Worm (Caenorhabditis elegans): ENCODE results near the gene plpp-1.3.
A peak's percentile ranks its signal among the peaks of the same experiment; 100 is the strongest.

The plpp-1.3 gene

DNA sequence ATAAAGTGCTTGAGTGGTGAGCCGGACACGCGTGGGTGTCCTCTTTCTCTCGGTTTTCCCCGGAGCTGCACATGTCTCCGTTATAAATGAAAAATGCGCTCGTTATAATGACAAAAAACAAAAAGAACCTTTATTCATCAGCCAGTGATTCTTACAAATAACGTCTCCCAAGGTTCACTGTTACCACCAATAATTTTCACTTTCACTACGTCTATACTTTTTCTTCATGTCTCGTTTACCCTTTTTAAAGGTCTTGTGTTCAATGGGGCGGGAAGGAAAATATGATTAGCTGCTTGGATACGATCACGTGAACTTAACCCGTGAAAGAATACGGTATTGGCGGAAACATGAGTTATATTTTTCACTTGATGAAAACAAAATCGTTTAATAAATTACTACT, 6.8 kb upstream of the plpp-1.3 start:
- TF ChIP-seq snpc-4 (tag; optimal IDR thresholded peaks at IDR 0.05) (no peak), mdl-1 (tag; optimal IDR thresholded peaks at IDR 0.05) (no peak), nhr-129 (tag; optimal IDR thresholded peaks at IDR 0.05) (peak; percentile 16), fos-1 (tag; optimal IDR thresholded peaks at IDR 0.05) (peak; percentile 5), sma-9 (GFP tag; optimal IDR thresholded peaks at IDR 0.05) (peak; percentile 23), sma-9 (tag; optimal IDR thresholded peaks at IDR 0.05) (no peak), Y55F3AM.14 (GFP tag; optimal IDR thresholded peaks at IDR 0.05) (no peak), aly-2 (tag; optimal IDR thresholded peaks at IDR 0.05) (no peak), dmd-4 (tag; optimal IDR thresholded peaks at IDR 0.05) (no peak), unc-62 (GFP tag; optimal IDR thresholded peaks at IDR 0.05) (no peak), unc-55 (GFP tag; optimal IDR thresholded peaks at IDR 0.05) (no peak), sem-4 (tag; optimal IDR thresholded peaks at IDR 0.05) (no peak), C34F6.9 (tag; optimal IDR thresholded peaks at IDR 0.05) (no peak), unc-39 (tag; optimal IDR thresholded peaks at IDR 0.05) (no peak), mbf-1 (tag; optimal IDR thresholded peaks at IDR 0.05) (no peak), peb-1 (tag; optimal IDR thresholded peaks at IDR 0.05) (no peak), blmp-1 (tag; optimal IDR thresholded peaks at IDR 0.05; ENCODE audit: insufficient read depth) (peak; percentile 94), ama-1 (optimal IDR thresholded peaks at IDR 0.05) (peak; percentile 70), lsy-2 (tag; optimal IDR thresholded peaks at IDR 0.05) (peak in 1 of 2 experiments; percentile 45), nhr-23 (tag; optimal IDR thresholded peaks at IDR 0.05) (no peak), nhr-21 (tag; optimal IDR thresholded peaks at IDR 0.05) (peak; percentile 36), crh-2 (tag; optimal IDR thresholded peaks at IDR 0.05) (peak; percentile 52), gmeb-1 (tag; optimal IDR thresholded peaks at IDR 0.05) (peak; percentile 11), nhr-237 (tag; optimal IDR thresholded peaks at IDR 0.05) (no peak), ceh-82 (tag; optimal IDR thresholded peaks at IDR 0.05) (no peak), skn-1 (tag; optimal IDR thresholded peaks at IDR 0.05) (no peak), ztf-4 (tag; optimal IDR thresholded peaks at IDR 0.05) (no peak), nhr-25 (tag; optimal IDR thresholded peaks at IDR 0.05) (peak; percentile 71), R02D3.7 (tag; optimal IDR thresholded peaks at IDR 0.05) (no peak), sma-3 (GFP tag; optimal IDR thresholded peaks at IDR 0.05) (peak; percentile 43), mab-5 (tag; optimal IDR thresholded peaks at IDR 0.05) (no peak), lin-13 (GFP tag; optimal IDR thresholded peaks at IDR 0.05) (no peak), lin-39 (tag; optimal IDR thresholded peaks at IDR 0.05) (no peak), nhr-11 (tag; optimal IDR thresholded peaks at IDR 0.05) (no peak), ceh-16 (tag; optimal IDR thresholded peaks at IDR 0.05) (no peak), alr-1 (tag; optimal IDR thresholded peaks at IDR 0.05) (no peak), ztf-11 (tag; optimal IDR thresholded peaks at IDR 0.05) (no peak)

DNA sequence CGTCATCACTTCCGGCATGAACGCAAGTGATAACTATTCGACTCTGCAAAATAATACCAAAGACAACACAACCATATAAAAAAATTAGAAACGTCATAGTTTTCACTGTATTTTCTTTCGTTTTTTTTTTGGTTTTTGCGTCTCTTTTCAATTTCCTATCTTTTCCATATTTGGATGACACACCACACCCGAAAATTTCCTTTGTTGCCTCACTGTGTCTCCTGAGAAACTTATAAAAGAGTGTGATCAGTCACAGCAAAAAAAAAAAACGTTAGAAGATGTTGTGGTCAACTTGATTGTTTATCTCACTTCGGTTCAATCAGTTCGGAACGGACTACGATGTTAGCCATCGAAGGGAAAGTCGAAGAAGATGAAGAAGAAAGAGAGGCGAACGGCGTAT, 5.4 kb upstream of the plpp-1.3 start:
- TF ChIP-seq mdl-1 (tag; optimal IDR thresholded peaks at IDR 0.05) = no peak
- TF ChIP-seq mab-5 (tag; optimal IDR thresholded peaks at IDR 0.05) = no peak
- no peak for TF ChIP-seq nhr-6 (tag; optimal IDR thresholded peaks at IDR 0.05)
- peak; percentile 4 for TF ChIP-seq sma-3 (GFP tag; optimal IDR thresholded peaks at IDR 0.05)
- no peak for TF ChIP-seq dmd-4 (tag; optimal IDR thresholded peaks at IDR 0.05)
- peak; percentile 33 for TF ChIP-seq fos-1 (tag; optimal IDR thresholded peaks at IDR 0.05)
- no peak for TF ChIP-seq unc-55 (GFP tag; optimal IDR thresholded peaks at IDR 0.05)
- no peak for TF ChIP-seq ZK546.5 (tag; optimal IDR thresholded peaks at IDR 0.05)
- TF ChIP-seq ceh-16 (tag; optimal IDR thresholded peaks at IDR 0.05) = no peak
- TF ChIP-seq ztf-4 (tag; optimal IDR thresholded peaks at IDR 0.05) = no peak
- no peak for TF ChIP-seq nhr-12 (tag; optimal IDR thresholded peaks at IDR 0.05)
- no peak for TF ChIP-seq mbf-1 (tag; optimal IDR thresholded peaks at IDR 0.05)
- no peak for TF ChIP-seq skn-1 (tag; optimal IDR thresholded peaks at IDR 0.05)
- no peak for TF ChIP-seq nhr-25 (tag; optimal IDR thresholded peaks at IDR 0.05)
- no peak for TF ChIP-seq sem-4 (tag; optimal IDR thresholded peaks at IDR 0.05)
- no peak for TF ChIP-seq aly-2 (tag; optimal IDR thresholded peaks at IDR 0.05)
- no peak for TF ChIP-seq crh-2 (tag; optimal IDR thresholded peaks at IDR 0.05)
- no peak for TF ChIP-seq C34F6.9 (tag; optimal IDR thresholded peaks at IDR 0.05)

DNA sequence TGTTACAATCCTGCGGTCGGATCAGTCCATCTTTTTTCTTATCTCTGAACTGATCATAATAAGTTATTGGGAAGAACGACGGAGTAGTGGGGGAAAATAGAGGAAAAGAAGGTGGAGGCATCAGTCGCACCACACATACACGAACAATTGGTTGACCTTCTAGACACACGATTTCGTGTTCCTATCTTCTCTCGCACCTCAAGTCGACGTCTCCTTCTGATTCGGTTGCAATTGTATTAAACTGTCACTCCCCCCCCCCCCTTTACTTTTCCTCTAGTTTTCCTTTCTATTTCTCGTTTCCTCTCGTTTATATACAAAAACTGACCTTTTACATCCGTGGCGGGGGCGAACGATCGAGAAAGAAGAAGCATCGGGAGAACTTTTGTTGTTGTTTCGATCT, 3.9 kb upstream of the plpp-1.3 start:
- TF ChIP-seq F13H6.1 (tag; optimal IDR thresholded peaks at IDR 0.05) (no peak), sma-3 (GFP tag; optimal IDR thresholded peaks at IDR 0.05) (peak; percentile 17), nhr-21 (tag; optimal IDR thresholded peaks at IDR 0.05) (peak; percentile 34), unc-39 (tag; optimal IDR thresholded peaks at IDR 0.05) (no peak), gmeb-1 (tag; optimal IDR thresholded peaks at IDR 0.05) (no peak), sem-4 (tag; optimal IDR thresholded peaks at IDR 0.05) (peak; percentile 14), aly-2 (tag; optimal IDR thresholded peaks at IDR 0.05) (no peak), alr-1 (tag; optimal IDR thresholded peaks at IDR 0.05) (no peak), fos-1 (tag; optimal IDR thresholded peaks at IDR 0.05) (peak; percentile 41), elt-1 (tag; optimal IDR thresholded peaks at IDR 0.05) (no peak), sma-9 (GFP tag; optimal IDR thresholded peaks at IDR 0.05) (peak; percentile 64), sma-9 (tag; optimal IDR thresholded peaks at IDR 0.05) (no peak), lin-39 (tag; optimal IDR thresholded peaks at IDR 0.05) (no peak), ZK546.5 (tag; optimal IDR thresholded peaks at IDR 0.05) (no peak), peb-1 (tag; optimal IDR thresholded peaks at IDR 0.05) (no peak), nhr-77 (tag; optimal IDR thresholded peaks at IDR 0.05) (no peak), dmd-4 (tag; optimal IDR thresholded peaks at IDR 0.05) (no peak), nhr-23 (tag; optimal IDR thresholded peaks at IDR 0.05) (no peak), egl-27 (tag; optimal IDR thresholded peaks at IDR 0.05) (no peak), ztf-11 (tag; optimal IDR thresholded peaks at IDR 0.05) (no peak), R02D3.7 (tag; optimal IDR thresholded peaks at IDR 0.05) (no peak), mdl-1 (tag; optimal IDR thresholded peaks at IDR 0.05) (no peak), mbf-1 (tag; optimal IDR thresholded peaks at IDR 0.05) (no peak), blmp-1 (tag; optimal IDR thresholded peaks at IDR 0.05; ENCODE audit: insufficient read depth) (peak; percentile 94), nhr-25 (tag; optimal IDR thresholded peaks at IDR 0.05) (peak; percentile 83), nhr-12 (tag; optimal IDR thresholded peaks at IDR 0.05) (no peak), unc-62 (GFP tag; optimal IDR thresholded peaks at IDR 0.05) (no peak), ama-1 (optimal IDR thresholded peaks at IDR 0.05) (no peak), skn-1 (tag; optimal IDR thresholded peaks at IDR 0.05) (no peak), ceh-16 (tag; optimal IDR thresholded peaks at IDR 0.05) (peak; percentile 48)
